Fruit fly (Drosophila melanogaster) whole organism, embryonic: ENCODE measurements around the gene Nadsyn.
A peak's percentile ranks its signal among the peaks of the same experiment; 100 is the strongest.

Experiments
- Bdp1 ChIP-seq: fragments of 200-800 bp; sonication (Bioruptor generic); optimal IDR thresholded peaks from 3 replicates; lab custom pipeline; 2016; ENCODE audit warnings: missing biosample characterization, missing genetic modification characterization
- Bgb ChIP-seq: fragments of 200-800 bp; sonication (Bioruptor generic); IDR thresholded peaks from 2 replicates; pipeline ENCODE4 v1.3.6; 2022; ENCODE audit warnings: missing biosample characterization, missing genetic modification characterization; ENCODE audit not compliant: partially characterized antibody
- CG10462 ChIP-seq: fragments of 200-800 bp; sonication (Bioruptor generic); optimal IDR thresholded peaks from 2 replicates; lab custom pipeline; 2016; ENCODE audit warnings: missing biosample characterization, missing genetic modification characterization
- CG11696 ChIP-seq: fragments of 200-800 bp; sonication (Bioruptor generic); IDR thresholded peaks from 2 replicates; pipeline ENCODE4 v1.3.6; 2022; ENCODE audit warnings: missing biosample characterization, missing genetic modification characterization
- CG14050 ChIP-seq: fragments of 200-800 bp; sonication (Bioruptor generic); IDR thresholded peaks from 3 replicates; pipeline ENCODE4 v1.3.6; 2022; ENCODE audit warnings: missing biosample characterization, missing genetic modification characterization
- CG14710 ChIP-seq: fragments of 200-800 bp; sonication (Bioruptor generic); optimal IDR thresholded peaks from 3 replicates; lab custom pipeline; 2019; ENCODE audit warnings: missing biosample characterization, mild to moderate bottlenecking, missing genetic modification characterization, moderate library complexity
- CG1603 ChIP-seq: fragments of 200-800 bp; sonication (Bioruptor generic); optimal IDR thresholded peaks from 2 replicates; lab custom pipeline; 2019; ENCODE audit warnings: missing biosample characterization, mild to moderate bottlenecking, missing genetic modification characterization, moderate library complexity
- CG17802 ChIP-seq: fragments of 200-800 bp; sonication (Bioruptor generic); optimal IDR thresholded peaks from 2 replicates; lab custom pipeline; 2018; ENCODE audit warnings: missing biosample characterization, mild to moderate bottlenecking, missing genetic modification characterization, moderate library complexity
- CG18011 ChIP-seq: fragments of 200-800 bp; sonication (Bioruptor generic); optimal IDR thresholded peaks from 2 replicates; lab custom pipeline; 2017; ENCODE audit warnings: missing biosample characterization, missing genetic modification characterization, mild to moderate bottlenecking, moderate library complexity, missing genotype
- CG2116 ChIP-seq: fragments of 200-800 bp; sonication (Bioruptor generic); optimal IDR thresholded peaks from 3 replicates; lab custom pipeline; 2018; ENCODE audit warnings: missing biosample characterization, mild to moderate bottlenecking, missing genetic modification characterization
- CG2129 ChIP-seq: fragments of 200-800 bp; sonication (Bioruptor generic); IDR thresholded peaks from 2 replicates; pipeline ENCODE4 v1.3.6; 2022; ENCODE audit warnings: missing biosample characterization, missing genetic modification characterization; ENCODE audit not compliant: partially characterized antibody
- CG2712 ChIP-seq: fragments of 200-800 bp; optimal IDR thresholded peaks from 3 replicates; lab custom pipeline; 2019; ENCODE audit warnings: missing biosample characterization, mild to moderate bottlenecking, missing genetic modification characterization, moderate library complexity
- CG31441 ChIP-seq: fragments of 200-800 bp; sonication (Bioruptor generic); IDR thresholded peaks from 2 replicates; pipeline ENCODE4 v1.3.6; 2022; ENCODE audit warnings: missing biosample characterization, missing genetic modification characterization
- CG33213 ChIP-seq: fragments of 200-800 bp; sonication (Bioruptor generic); optimal IDR thresholded peaks from 3 replicates; lab custom pipeline; 2016; ENCODE audit warnings: missing biosample characterization, missing genetic modification characterization
- CG34376 ChIP-seq: fragments of 200-800 bp; sonication (Bioruptor generic); optimal IDR thresholded peaks from 2 replicates; lab custom pipeline; 2018; ENCODE audit warnings: missing biosample characterization, mild to moderate bottlenecking, missing genetic modification characterization
- CG3838 ChIP-seq: fragments of 200-800 bp; sonication (Bioruptor generic); optimal IDR thresholded peaks from 3 replicates; lab custom pipeline; 2016; ENCODE audit warnings: missing biosample characterization, missing genetic modification characterization
- CG42726 ChIP-seq: fragments of 200-800 bp; sonication (Bioruptor generic); IDR thresholded peaks from 2 replicates; pipeline ENCODE4 v1.3.6; 2022; ENCODE audit warnings: missing biosample characterization, missing genetic modification characterization; ENCODE audit not compliant: partially characterized antibody
- CG4424 ChIP-seq: fragments of 200-800 bp; sonication (Bioruptor generic); optimal IDR thresholded peaks from 3 replicates; lab custom pipeline; 2016; ENCODE audit warnings: missing biosample characterization, missing genetic modification characterization
- CG6175 ChIP-seq: fragments of 200-800 bp; sonication (Bioruptor generic); IDR thresholded peaks from 3 replicates; pipeline ENCODE4 v1.3.6; 2022; ENCODE audit warnings: missing biosample characterization, missing genetic modification characterization
- Chrac-16 ChIP-seq: fragments of 200-800 bp; sonication (Bioruptor generic); optimal IDR thresholded peaks from 3 replicates; lab custom pipeline; 2016; ENCODE audit warnings: missing biosample characterization, missing genetic modification characterization
- CoRest ChIP-seq: fragments of 200-800 bp; sonication (Bioruptor generic); optimal IDR thresholded peaks from 3 replicates; lab custom pipeline; 2018; ENCODE audit warnings: missing biosample characterization, mild to moderate bottlenecking, missing genetic modification characterization, moderate library complexity
- Dek ChIP-seq: fragments of 200-800 bp; sonication (Bioruptor generic); optimal IDR thresholded peaks from 3 replicates; lab custom pipeline; 2019; ENCODE audit warnings: missing biosample characterization, mild to moderate bottlenecking, missing genetic modification characterization, moderate library complexity
- Eip74EF ChIP-seq, 2 experiments: fragments of 200-800 bp in 1 of 2; fragments of >200 bp in 1 of 2; sonication (Bioruptor generic) in 1 of 2; optimal IDR thresholded peaks; 2 replicates each; lab custom pipeline; 2017 to 2019; ENCODE audit warnings: missing biosample characterization in 2 of 2, missing genetic modification characterization in 2 of 2, mild to moderate bottlenecking in 1 of 2, moderate library complexity in 1 of 2
- GATAe ChIP-seq: fragments of 200-800 bp; sonication (Bioruptor generic); conservative IDR thresholded peaks from 2 replicates; pipeline ENCODE4 v1.3.6; 2022; ENCODE audit warnings: missing biosample characterization, missing genetic modification characterization
- Hmr ChIP-seq: fragments of 200-800 bp; sonication (Bioruptor generic); optimal IDR thresholded peaks from 3 replicates; lab custom pipeline; 2017; ENCODE audit warnings: mild to moderate bottlenecking, missing biosample characterization, missing genetic modification reagents, missing genetic modification characterization
- Lhr ChIP-seq: fragments of 200-800 bp; sonication (Bioruptor generic); optimal IDR thresholded peaks from 3 replicates; lab custom pipeline; 2017; ENCODE audit warnings: mild to moderate bottlenecking, missing biosample characterization, missing genetic modification reagents, missing genetic modification characterization
- Med ChIP-seq: fragments of 200-800 bp; sonication (Bioruptor generic); peaks from one replicate; lab custom pipeline; 2016; ENCODE audit warnings: missing biosample characterization, missing genetic modification characterization, mild to moderate bottlenecking, inconsistent platforms, moderate library complexity
- NFAT ChIP-seq: fragments of 200-800 bp; sonication (Bioruptor generic); IDR thresholded peaks from 2 replicates; pipeline ENCODE4 v1.3.6; 2022; ENCODE audit warnings: missing biosample characterization, missing genetic modification characterization
- Ssrp ChIP-seq: fragments of 200-800 bp; sonication (Bioruptor generic); optimal IDR thresholded peaks from 2 replicates; lab custom pipeline; 2018; ENCODE audit warnings: missing biosample characterization, mild to moderate bottlenecking, missing genetic modification characterization, moderate library complexity
- ac ChIP-seq: fragments of 200-800 bp; sonication (Bioruptor generic); optimal IDR thresholded peaks from 3 replicates; lab custom pipeline; 2017; ENCODE audit warnings: missing biosample characterization, mild to moderate bottlenecking, missing genetic modification characterization
- ap ChIP-seq: fragments of 200-800 bp; sonication (Bioruptor generic); IDR thresholded peaks from 2 replicates; pipeline ENCODE4 v1.3.6; 2022; ENCODE audit warnings: missing biosample characterization, missing genetic modification characterization
- chn ChIP-seq: fragments of 200-800 bp; sonication (Bioruptor generic); optimal IDR thresholded peaks from 2 replicates; lab custom pipeline; 2016; ENCODE audit warnings: missing biosample characterization, missing genetic modification characterization
- croc ChIP-seq: fragments of 200-800 bp; sonication (Bioruptor generic); conservative IDR thresholded peaks from 3 replicates; pipeline ENCODE4 v1.3.6; 2022; ENCODE audit warnings: missing biosample characterization, missing genetic modification characterization
- dati ChIP-seq: fragments of 200-800 bp; sonication (Bioruptor generic); IDR thresholded peaks from 2 replicates; pipeline ENCODE4 v1.3.6; 2022; ENCODE audit warnings: missing biosample characterization, missing genetic modification characterization
- dimm ChIP-seq: fragments of 200-800 bp; sonication (Bioruptor generic); IDR thresholded peaks from 2 replicates; pipeline ENCODE4 v1.3.6; 2022; ENCODE audit warnings: missing biosample characterization, missing genetic modification characterization
- insv ChIP-seq, 2 experiments: fragments of 200-800 bp; sonication (Bioruptor generic); optimal IDR thresholded peaks; 3 replicates each; lab custom pipeline; 2016 to 2018; ENCODE audit warnings: missing biosample characterization in 2 of 2, missing genetic modification characterization in 2 of 2
- kni ChIP-seq: fragments of 200-800 bp; sonication (Bioruptor generic); optimal IDR thresholded peaks from 3 replicates; lab custom pipeline; 2017; ENCODE audit warnings: mild to moderate bottlenecking, missing biosample characterization, missing genetic modification reagents, missing genetic modification characterization
- lola ChIP-seq, 3 experiments: fragments of >200 bp in 2 of 3; fragments of 200-800 bp in 1 of 3; sonication (Bioruptor generic) in 1 of 3; optimal IDR thresholded peaks; 2 replicates each; lab custom pipeline; 2017 to 2019; ENCODE audit warnings: missing biosample characterization in 3 of 3, missing genetic modification characterization in 3 of 3, mild to moderate bottlenecking in 1 of 3, moderate library complexity in 1 of 3
- nerfin-2 ChIP-seq: fragments of 200-800 bp; sonication (Bioruptor generic); IDR thresholded peaks from 2 replicates; pipeline ENCODE4 v1.3.6; 2022; ENCODE audit warnings: missing biosample characterization, missing genetic modification characterization; ENCODE audit not compliant: partially characterized antibody
- nmo ChIP-seq: fragments of 200-800 bp; sonication (Bioruptor generic); optimal IDR thresholded peaks from 2 replicates; lab custom pipeline; 2018; ENCODE audit warnings: missing biosample characterization, mild to moderate bottlenecking, missing genetic modification characterization, moderate library complexity
- onecut ChIP-seq: fragments of 200-800 bp; sonication (Bioruptor generic); IDR thresholded peaks from 2 replicates; pipeline ENCODE4 v1.3.6; 2022; ENCODE audit warnings: missing biosample characterization, missing genetic modification characterization
- phol ChIP-seq: fragments of 200-800 bp; sonication (Bioruptor generic); optimal IDR thresholded peaks from 3 replicates; lab custom pipeline; 2018; ENCODE audit warnings: missing biosample characterization, mild to moderate bottlenecking, missing genetic modification characterization, moderate library complexity
- pita ChIP-seq: fragments of 200-800 bp; sonication (Bioruptor generic); optimal IDR thresholded peaks from 2 replicates; lab custom pipeline; 2017; ENCODE audit warnings: missing biosample characterization, mild to moderate bottlenecking, missing genetic modification characterization
- salm ChIP-seq: fragments of 200-800 bp; sonication (Bioruptor generic); optimal IDR thresholded peaks from 2 replicates; lab custom pipeline; 2018; ENCODE audit warnings: missing biosample characterization, mild to moderate bottlenecking, missing genetic modification characterization
- sens-2 ChIP-seq: fragments of 200-800 bp; sonication (Bioruptor generic); IDR thresholded peaks from 2 replicates; pipeline ENCODE4 v1.3.6; 2022; ENCODE audit warnings: missing biosample characterization, missing genetic modification characterization
- sima ChIP-seq: fragments of 200-800 bp; sonication (Bioruptor generic); optimal IDR thresholded peaks from 2 replicates; lab custom pipeline; 2016; ENCODE audit warnings: missing biosample characterization, missing genetic modification characterization
- ssp ChIP-seq: fragments of 200-800 bp; sonication (Bioruptor generic); IDR thresholded peaks from 2 replicates; pipeline ENCODE4 v1.3.6; 2022; ENCODE audit warnings: missing biosample characterization, missing genetic modification characterization
- wdn ChIP-seq: fragments of 200-800 bp; sonication (Bioruptor generic); IDR thresholded peaks from 2 replicates; pipeline ENCODE4 v1.3.6; 2022; ENCODE audit warnings: missing biosample characterization, missing genetic modification characterization

The Nadsyn gene

dm6 chrX:13641115-13641890, 76.8 kb downstream of the Nadsyn start:
- peak; percentile 98 for TF ChIP-seq NFAT (GFP tag; lab: Robert Waterston, UW)
- TF ChIP-seq chn: peak; percentile 95
- peak in 1 of 2 experiments; percentile 47 for TF ChIP-seq insv (GFP tag; optimal IDR thresholded peaks at IDR 0.05; lab: Kevin White, UChicago)
- peak; percentile 92 for TF ChIP-seq CG14050
- TF ChIP-seq CG31441 (GFP tag; lab: Robert Waterston, UW): peak; percentile 87
- peak; percentile 73 for TF ChIP-seq CG17802 (tag; lab: Kevin White, UChicago)
- TF ChIP-seq nmo (GFP tag; lab: Kevin White, UChicago): peak; percentile 92
- TF ChIP-seq salm (tag; lab: Kevin White, UChicago): peak; percentile 82
- TF ChIP-seq CoRest: peak; percentile 96
- peak; percentile 82 for TF ChIP-seq GATAe
- peak; percentile 87 for TF ChIP-seq Bdp1 (GFP tag; lab: Kevin White, UChicago)
- peak; percentile 94 for TF ChIP-seq Dek (tag; lab: Kevin White, UChicago)
- no peak for TF ChIP-seq nerfin-2
- TF ChIP-seq CG4424 (GFP tag; lab: Kevin White, UChicago): peak; percentile 93
- peak; percentile 89 for TF ChIP-seq CG3838
- TF ChIP-seq phol (tag; lab: Kevin White, UChicago): peak; percentile 91
- no peak for TF ChIP-seq CG2129 (GFP tag; lab: Robert Waterston, UW)
- TF ChIP-seq Med (GFP tag; lab: Kevin White, UChicago): peak; percentile 99
- peak; percentile 68 for TF ChIP-seq dimm (GFP tag; lab: Robert Waterston, UW)
- TF ChIP-seq Hmr (GFP tag; lab: Kevin White, UChicago): peak; percentile 95
- peak; percentile 92 for TF ChIP-seq wdn (GFP tag; lab: Robert Waterston, UW)
- peak; percentile 69 for TF ChIP-seq CG2116
- TF ChIP-seq pita: no peak
- TF ChIP-seq kni (GFP tag; lab: Kevin White, UChicago): peak; percentile 67
- peak; percentile 82 for TF ChIP-seq sima
- TF ChIP-seq Eip74EF (GFP tag; optimal IDR thresholded peaks at IDR 0.05; lab: Kevin White, UChicago): peak in 1 of 2 experiments; percentile 86
- TF ChIP-seq dati (GFP tag; lab: Robert Waterston, UW): peak; percentile 84; the same call in 1 of the 2 replicates
- peak; percentile 80 for TF ChIP-seq CG11696
- TF ChIP-seq CG14710: peak; percentile 82
- TF ChIP-seq Bgb (GFP tag; lab: Robert Waterston, UW): no peak
- peak; percentile 84 for TF ChIP-seq onecut (GFP tag; lab: Robert Waterston, UW)
- peak; percentile 94 for TF ChIP-seq CG33213
- peak; percentile 91 for TF ChIP-seq CG6175 (GFP tag; lab: Robert Waterston, UW)
- TF ChIP-seq CG34376 (GFP tag; lab: Kevin White, UChicago): peak; percentile 32
- peak; percentile 80 for TF ChIP-seq croc (GFP tag; lab: Robert Waterston, UW)
- no peak for TF ChIP-seq CG42726
- TF ChIP-seq Chrac-16 (GFP tag; lab: Kevin White, UChicago): peak; percentile 92
- TF ChIP-seq CG18011 (GFP tag; lab: Kevin White, UChicago): peak; percentile 68
- peak; percentile 90 for TF ChIP-seq CG10462 (GFP tag; lab: Kevin White, UChicago)
- TF ChIP-seq ac: peak; percentile 47
- TF ChIP-seq sens-2: peak; percentile 88
- TF ChIP-seq ssp: peak; percentile 78
- TF ChIP-seq ap (GFP tag; lab: Robert Waterston, UW): peak; percentile 90
- peak in 1 of 3 experiments; percentile 79 for TF ChIP-seq lola (GFP tag; optimal IDR thresholded peaks at IDR 0.05; lab: Kevin White, UChicago)
- peak; percentile 90 for TF ChIP-seq CG2712 (tag; lab: Kevin White, UChicago)
- TF ChIP-seq CG1603: peak; percentile 83
- TF ChIP-seq Ssrp (tag; lab: Kevin White, UChicago): peak; percentile 89
- peak; percentile 62 for TF ChIP-seq Lhr
